Fruit fly (Drosophila melanogaster) whole organism, prepupa: Measurements from ENCODE around the gene Dbx.

Experiments used
- Blimp-1 ChIP-seq: fragments of 200-800 bp; sonication (Bioruptor generic); optimal IDR thresholded peaks from 3 replicates; lab custom pipeline; 2017; ENCODE audit warnings: missing biosample characterization, missing genetic modification characterization, mild to moderate bottlenecking, moderate library complexity, missing genetic modification reagents
- CG10631 ChIP-seq: fragments of 200-800 bp; sonication (Bioruptor generic); optimal IDR thresholded peaks from 2 replicates; lab custom pipeline; 2016; ENCODE audit warnings: missing biosample characterization, missing genetic modification characterization
- CG10669 ChIP-seq: fragments of 200-800 bp; sonication (Bioruptor generic); optimal IDR thresholded peaks from 3 replicates; lab custom pipeline; 2018; ENCODE audit warnings: missing biosample characterization, mild to moderate bottlenecking, missing genetic modification characterization, moderate library complexity
- CG11294 ChIP-seq: fragments of 200-800 bp; sonication (Bioruptor generic); IDR thresholded peaks from 2 replicates; pipeline ENCODE4 v1.3.6; 2022; ENCODE audit warnings: missing biosample characterization, missing genetic modification characterization
- CG11902 ChIP-seq: fragments of 200-800 bp; sonication (Bioruptor generic); optimal IDR thresholded peaks from 3 replicates; lab custom pipeline; 2016; ENCODE audit warnings: missing biosample characterization, missing genetic modification characterization
- CG15336 ChIP-seq: fragments of 200-800 bp; sonication (Bioruptor generic); IDR thresholded peaks from 2 replicates; pipeline ENCODE4 v1.3.6; 2022; ENCODE audit warnings: missing biosample characterization, missing genetic modification characterization
- CG16779 ChIP-seq: fragments of 200-800 bp; sonication (Bioruptor generic); optimal IDR thresholded peaks from 3 replicates; lab custom pipeline; 2017; ENCODE audit warnings: missing biosample characterization, mild to moderate bottlenecking, missing genetic modification characterization
- CG31627 ChIP-seq: fragments of 200-800 bp; sonication (Bioruptor generic); optimal IDR thresholded peaks from 3 replicates; lab custom pipeline; 2016; ENCODE audit warnings: missing biosample characterization, missing genetic modification characterization
- CG32006 ChIP-seq: fragments of 200-800 bp; sonication (Bioruptor generic); optimal IDR thresholded peaks from 3 replicates; lab custom pipeline; 2017; ENCODE audit warnings: missing biosample characterization, mild to moderate bottlenecking, missing genetic modification characterization
- CG3919 ChIP-seq: fragments of 200-800 bp; sonication (Bioruptor generic); optimal IDR thresholded peaks from 3 replicates; lab custom pipeline; 2016; ENCODE audit warnings: missing biosample characterization, missing genetic modification characterization
- CG4318 ChIP-seq: fragments of 200-800 bp; sonication (Bioruptor generic); optimal IDR thresholded peaks from 3 replicates; lab custom pipeline; 2017; ENCODE audit warnings: missing biosample characterization, mild to moderate bottlenecking, missing genetic modification characterization
- CG6163 ChIP-seq: fragments of 200-800 bp; sonication (Bioruptor generic); IDR thresholded peaks from 3 replicates; pipeline ENCODE4 v1.3.6; 2022; ENCODE audit warnings: missing biosample characterization, missing genetic modification characterization
- CG6276 ChIP-seq: fragments of 200-800 bp; sonication (Bioruptor generic); optimal IDR thresholded peaks from 2 replicates; lab custom pipeline; 2017; ENCODE audit warnings: missing biosample characterization, mild to moderate bottlenecking, missing genetic modification characterization
- CG6808 ChIP-seq: fragments of 200-800 bp; sonication (Bioruptor generic); optimal IDR thresholded peaks from 3 replicates; lab custom pipeline; 2017; ENCODE audit warnings: missing biosample characterization, missing genetic modification characterization, mild to moderate bottlenecking, moderate library complexity, missing genetic modification reagents
- CG6854 ChIP-seq: fragments of 200-800 bp; sonication (Bioruptor generic); optimal IDR thresholded peaks from 2 replicates; lab custom pipeline; 2017; ENCODE audit warnings: missing biosample characterization, mild to moderate bottlenecking, missing genetic modification characterization
- CG7368 ChIP-seq: fragments of 200-800 bp; sonication (Bioruptor generic); optimal IDR thresholded peaks from 3 replicates; lab custom pipeline; 2016; ENCODE audit warnings: missing biosample characterization, missing genetic modification characterization
- CG8119 ChIP-seq: fragments of 200-800 bp; sonication (Bioruptor generic); IDR thresholded peaks from 3 replicates; pipeline ENCODE4 v1.3.6; 2022; ENCODE audit warnings: missing biosample characterization, missing genetic modification characterization
- CG8319 ChIP-seq: fragments of 200-800 bp; sonication (Bioruptor generic); optimal IDR thresholded peaks from 3 replicates; lab custom pipeline; 2016; ENCODE audit warnings: missing biosample characterization, missing genetic modification characterization
- CG9139 ChIP-seq: fragments of 200-800 bp; sonication (Bioruptor generic); optimal IDR thresholded peaks from 3 replicates; lab custom pipeline; 2017; ENCODE audit warnings: missing biosample characterization, mild to moderate bottlenecking, missing genetic modification characterization
- Eip78C ChIP-seq: fragments of 200-800 bp; sonication (Bioruptor generic); peaks from one replicate; lab custom pipeline; 2016; ENCODE audit warnings: missing biosample characterization, missing genetic modification characterization
- Eip93F ChIP-seq: fragments of 200-800 bp; sonication (Bioruptor generic); optimal IDR thresholded peaks from 2 replicates; lab custom pipeline; 2016; ENCODE audit warnings: missing biosample characterization, mild to moderate bottlenecking, missing genetic modification characterization
- Ets96B ChIP-seq: fragments of 200-800 bp; optimal IDR thresholded peaks from 2 replicates; lab custom pipeline; 2019; ENCODE audit warnings: missing biosample characterization, mild to moderate bottlenecking, missing genetic modification characterization, moderate library complexity
- Gug ChIP-seq: fragments of 200-800 bp; sonication (Bioruptor generic); IDR thresholded peaks from 2 replicates; pipeline ENCODE4 v1.3.6; 2022; ENCODE audit warnings: missing biosample characterization, missing genetic modification characterization
- Hr38 ChIP-seq: sonication (Bioruptor generic); optimal IDR thresholded peaks from 2 replicates; lab custom pipeline; 2016; ENCODE audit warnings: missing biosample characterization, missing genetic modification characterization
- Hr4 ChIP-seq: fragments of 200-800 bp; sonication (Bioruptor generic); optimal IDR thresholded peaks from 3 replicates; lab custom pipeline; 2016; ENCODE audit warnings: missing biosample characterization, missing genetic modification characterization
- Lpt ChIP-seq: fragments of 200-800 bp; sonication (Bioruptor generic); optimal IDR thresholded peaks from 3 replicates; lab custom pipeline; 2016; ENCODE audit warnings: missing biosample characterization, missing genetic modification characterization
- Met ChIP-seq: fragments of 200-800 bp; sonication (Bioruptor generic); optimal IDR thresholded peaks from 3 replicates; lab custom pipeline; 2016; ENCODE audit warnings: missing biosample characterization, missing genetic modification characterization
- OdsH ChIP-seq: fragments of 200-800 bp; sonication (Bioruptor generic); optimal IDR thresholded peaks from 3 replicates; lab custom pipeline; 2016; ENCODE audit warnings: missing biosample characterization, missing genetic modification characterization
- Smox ChIP-seq: fragments of 200-800 bp; sonication (Bioruptor generic); optimal IDR thresholded peaks from 3 replicates; lab custom pipeline; 2016; ENCODE audit warnings: missing biosample characterization, missing genetic modification characterization
- Sox102F ChIP-seq: fragments of 200-800 bp; sonication (Bioruptor generic); optimal IDR thresholded peaks from 2 replicates; lab custom pipeline; 2016; ENCODE audit warnings: missing biosample characterization, mild to moderate bottlenecking, missing genetic modification characterization
- Sox14 ChIP-seq: fragments of 200-800 bp; sonication (Bioruptor generic); optimal IDR thresholded peaks from 3 replicates; lab custom pipeline; 2016; ENCODE audit warnings: missing biosample characterization, missing genetic modification characterization
- achi ChIP-seq: fragments of 200-800 bp; sonication (Bioruptor generic); optimal IDR thresholded peaks from 3 replicates; lab custom pipeline; 2016; ENCODE audit warnings: missing biosample characterization, missing genetic modification characterization
- acj6 ChIP-seq: fragments of 200-800 bp; sonication (Bioruptor generic); optimal IDR thresholded peaks from 3 replicates; lab custom pipeline; 2016; ENCODE audit warnings: missing biosample characterization, missing genetic modification characterization
- cyc ChIP-seq: fragments of 200-800 bp; sonication (Bioruptor generic); optimal IDR thresholded peaks from 3 replicates; lab custom pipeline; 2016; ENCODE audit warnings: missing biosample characterization, missing genetic modification characterization
- dac ChIP-seq: fragments of 200-800 bp; sonication (Bioruptor generic); optimal IDR thresholded peaks from 2 replicates; lab custom pipeline; 2017; ENCODE audit warnings: missing biosample characterization, mild to moderate bottlenecking, missing genetic modification characterization
- dsx ChIP-seq: fragments of 200-800 bp; optimal IDR thresholded peaks from 3 replicates; lab custom pipeline; 2019; ENCODE audit warnings: missing biosample characterization, mild to moderate bottlenecking, missing genetic modification characterization, moderate library complexity; ENCODE audit not compliant: poor library complexity, severe bottlenecking
- eg ChIP-seq: fragments of 200-800 bp; sonication (Bioruptor generic); IDR thresholded peaks from 3 replicates; pipeline ENCODE4 v1.3.6; 2022; ENCODE audit warnings: missing biosample characterization, missing genetic modification characterization
- esn ChIP-seq: fragments of 200-800 bp; sonication (Bioruptor generic); optimal IDR thresholded peaks from 2 replicates; lab custom pipeline; 2016; ENCODE audit warnings: missing biosample characterization, mild to moderate bottlenecking, missing genetic modification characterization, moderate library complexity
- fd59A ChIP-seq: fragments of 200-800 bp; sonication (Bioruptor generic); optimal IDR thresholded peaks from 2 replicates; lab custom pipeline; 2017; ENCODE audit warnings: missing biosample characterization, mild to moderate bottlenecking, missing genetic modification characterization, missing genetic modification reagents
- fkh ChIP-seq: fragments of 200-800 bp; sonication (Bioruptor generic); optimal IDR thresholded peaks from 3 replicates; lab custom pipeline; 2017; ENCODE audit warnings: missing biosample characterization, mild to moderate bottlenecking, missing genetic modification characterization, moderate library complexity
- lz ChIP-seq: fragments of 200-800 bp; sonication (Bioruptor generic); optimal IDR thresholded peaks from 3 replicates; lab custom pipeline; 2016; ENCODE audit warnings: missing biosample characterization, missing genetic modification characterization
- net ChIP-seq: fragments of 200-800 bp; sonication (Bioruptor generic); optimal IDR thresholded peaks from 3 replicates; lab custom pipeline; 2016; ENCODE audit warnings: missing biosample characterization, missing genetic modification characterization
- pdm3 ChIP-seq: fragments of 200-800 bp; sonication (Bioruptor generic); optimal IDR thresholded peaks from 3 replicates; lab custom pipeline; 2016; ENCODE audit warnings: missing biosample characterization, missing genetic modification characterization
- salr ChIP-seq, 2 experiments: fragments of 200-800 bp; sonication (Bioruptor generic); optimal IDR thresholded peaks; 3 replicates each; lab custom pipeline; 2016 to 2018; ENCODE audit warnings: missing biosample characterization in 2 of 2, missing genetic modification characterization in 2 of 2, mild to moderate bottlenecking in 1 of 2
- spab ChIP-seq: fragments of 200-800 bp; sonication (Bioruptor generic); optimal IDR thresholded peaks from 2 replicates; lab custom pipeline; 2017; ENCODE audit warnings: missing biosample characterization, mild to moderate bottlenecking, missing genetic modification characterization, missing genetic modification reagents
- ss ChIP-seq, 2 experiments: fragments of 200-800 bp; sonication (Bioruptor generic); optimal IDR thresholded peaks; 2 replicates in 1 of 2; 3 replicates in 1 of 2; lab custom pipeline; 2017 to 2018; ENCODE audit warnings: mild to moderate bottlenecking in 2 of 2, missing biosample characterization in 2 of 2, missing genetic modification characterization in 2 of 2, moderate library complexity in 1 of 2
- svp ChIP-seq: fragments of 200-800 bp; sonication (Bioruptor generic); peaks from one replicate; lab custom pipeline; 2016; ENCODE audit warnings: missing biosample characterization, missing genetic modification characterization
- topi ChIP-seq: fragments of 200-800 bp; sonication (Bioruptor generic); optimal IDR thresholded peaks from 3 replicates; lab custom pipeline; 2016; ENCODE audit warnings: missing biosample characterization, missing genetic modification characterization

Gene Dbx

DNA sequence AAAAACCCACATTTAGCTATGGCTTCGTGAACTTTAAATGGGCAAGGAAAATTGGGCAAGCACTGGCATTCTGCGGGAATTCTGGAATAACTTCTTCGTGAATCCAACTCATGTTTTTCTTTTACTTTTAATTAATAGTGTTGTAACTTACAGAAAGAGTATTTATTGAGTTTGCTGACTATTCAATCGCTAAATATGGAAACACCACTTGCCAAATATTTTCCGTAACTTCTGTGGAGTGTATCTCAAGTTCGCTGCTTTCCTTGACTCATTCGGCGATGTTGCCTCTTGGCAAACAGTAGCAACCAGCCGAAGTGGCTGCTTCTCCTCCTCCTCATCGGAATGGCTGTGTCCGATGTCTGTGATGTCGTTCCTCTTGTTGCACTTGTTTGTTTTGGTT, 15.8 kb upstream of the Dbx start (continued):
- TF ChIP-seq CG16779 (tag; lab: Kevin White, UChicago): no peak
- no peak for TF ChIP-seq lz (GFP tag; lab: Kevin White, UChicago)
- peak; percentile 66; the same call in 2 of the 3 replicates for TF ChIP-seq CG8119 (GFP tag; lab: Robert Waterston, UW)
- TF ChIP-seq achi (GFP tag; lab: Kevin White, UChicago): peak; percentile 41
- peak; percentile 54 for TF ChIP-seq OdsH
- TF ChIP-seq CG4318: peak; percentile 71
- TF ChIP-seq ss (GFP tag; optimal IDR thresholded peaks at IDR 0.05; lab: Kevin White, UChicago): no peak
- no peak for TF ChIP-seq CG8319 (GFP tag; lab: Kevin White, UChicago)
- TF ChIP-seq CG10669 (GFP tag; lab: Kevin White, UChicago): peak; percentile 9
- peak; percentile 3 for TF ChIP-seq spab (GFP tag; lab: Kevin White, UChicago)
- no peak for TF ChIP-seq CG6854 (GFP tag; lab: Kevin White, UChicago)
- peak; percentile 52 for TF ChIP-seq acj6 (GFP tag; lab: Kevin White, UChicago)
- no peak for TF ChIP-seq Sox14
- peak; percentile 52 for TF ChIP-seq net
- TF ChIP-seq CG10631 (GFP tag; lab: Kevin White, UChicago): no peak
- TF ChIP-seq Smox (GFP tag; lab: Kevin White, UChicago): peak; percentile 25
- TF ChIP-seq Met (GFP tag; lab: Kevin White, UChicago): peak; percentile 22
- TF ChIP-seq topi: no peak
- peak; percentile 92 for TF ChIP-seq CG32006

DNA sequence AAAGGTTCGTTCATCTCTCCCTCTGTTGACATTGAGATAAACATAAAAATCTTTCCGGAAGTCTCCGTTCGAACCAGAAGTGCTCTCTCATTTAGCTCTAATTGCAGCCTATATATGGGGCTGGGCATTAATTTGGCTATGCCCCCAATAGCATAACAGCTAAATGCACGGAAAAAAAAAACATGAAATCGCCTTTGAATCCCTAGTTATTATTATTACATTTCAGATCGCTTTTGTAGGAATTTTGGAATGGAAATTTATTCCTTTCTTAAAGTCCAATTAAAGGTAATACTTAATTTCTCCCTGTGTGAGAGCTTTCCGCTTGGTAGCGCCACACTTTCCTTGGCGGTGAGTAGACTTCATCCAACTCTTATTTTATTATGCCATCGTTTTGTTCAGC, 14.9 kb upstream of the Dbx start:
- TF ChIP-seq CG11294 (no peak), eg (GFP tag; lab: Robert Waterston, UW) (peak; percentile 42; the same call in 1 of the 3 replicates), Hr4 (no peak), acj6 (GFP tag; lab: Kevin White, UChicago) (no peak), CG6854 (GFP tag; lab: Kevin White, UChicago) (no peak), spab (GFP tag; lab: Kevin White, UChicago) (no peak), CG6163 (GFP tag; lab: Robert Waterston, UW) (peak; percentile 31; the same call in 1 of the 3 replicates), dac (no peak), cyc (GFP tag; lab: Kevin White, UChicago) (no peak), Eip93F (GFP tag; lab: Kevin White, UChicago) (no peak), fkh (GFP tag; lab: Kevin White, UChicago) (no peak), Sox14 (no peak), CG32006 (no peak), CG9139 (GFP tag; lab: Kevin White, UChicago) (no peak), CG31627 (GFP tag; lab: Kevin White, UChicago) (no peak), salr (GFP tag; optimal IDR thresholded peaks at IDR 0.05; lab: Kevin White, UChicago) (no peak), CG6276 (GFP tag; lab: Kevin White, UChicago) (no peak), dsx (GFP tag; lab: Kevin White, UChicago) (no peak), Ets96B (tag; lab: Kevin White, UChicago) (no peak), achi (GFP tag; lab: Kevin White, UChicago) (peak; percentile 5), CG4318 (no peak), Hr38 (no peak), OdsH (no peak), Smox (GFP tag; lab: Kevin White, UChicago) (no peak), fd59A (GFP tag; lab: Kevin White, UChicago) (no peak), CG11902 (GFP tag; lab: Kevin White, UChicago) (no peak), CG15336 (GFP tag; lab: Robert Waterston, UW) (no peak), Eip78C (GFP tag; lab: Kevin White, UChicago) (peak; percentile 82), Lpt (GFP tag; lab: Kevin White, UChicago) (no peak), CG3919 (GFP tag; lab: Kevin White, UChicago) (peak; percentile 30), Sox102F (GFP tag; lab: Kevin White, UChicago) (no peak), CG16779 (tag; lab: Kevin White, UChicago) (no peak), CG6808 (GFP tag; lab: Kevin White, UChicago) (no peak), CG10631 (GFP tag; lab: Kevin White, UChicago) (no peak), Met (GFP tag; lab: Kevin White, UChicago) (no peak), lz (GFP tag; lab: Kevin White, UChicago) (no peak), esn (GFP tag; lab: Kevin White, UChicago) (no peak), CG7368 (no peak), Gug (GFP tag; lab: Robert Waterston, UW) (no peak), CG10669 (GFP tag; lab: Kevin White, UChicago) (peak; percentile 12), svp (GFP tag; lab: Kevin White, UChicago) (peak; percentile 54), pdm3 (GFP tag; lab: Kevin White, UChicago) (no peak), Blimp-1 (no peak)
